Fruit fly (Drosophila melanogaster) whole organism, embryonic: Measurements from ENCODE around the gene CG31064.

Experiments
- Ada2b ChIP-seq: fragments of 200-800 bp; sonication (Bioruptor generic); IDR thresholded peaks from 2 replicates; pipeline ENCODE4 v1.3.6; 2022; ENCODE audit warnings: missing biosample characterization, missing genetic modification characterization
- Antp ChIP-seq: fragments of 200-800 bp; sonication (Bioruptor generic); optimal IDR thresholded peaks from 3 replicates; lab custom pipeline; 2016; ENCODE audit warnings: missing biosample characterization, missing genetic modification characterization
- Atf6 ChIP-seq: fragments of 200-800 bp; sonication (Bioruptor generic); IDR thresholded peaks from 2 replicates; pipeline ENCODE4 v1.3.6; 2022; ENCODE audit warnings: missing biosample characterization, missing genetic modification characterization
- CG10321 ChIP-seq: fragments of 200-800 bp; sonication (Bioruptor generic); IDR thresholded peaks from 2 replicates; pipeline ENCODE4 v1.3.6; 2022; ENCODE audit warnings: missing biosample characterization, missing genetic modification characterization
- CG10543 ChIP-seq: fragments of 200-800 bp; sonication (Bioruptor generic); optimal IDR thresholded peaks from 3 replicates; lab custom pipeline; 2017; ENCODE audit warnings: missing biosample characterization, mild to moderate bottlenecking, missing genetic modification characterization, moderate library complexity
- CG12236 ChIP-seq: fragments of 200-800 bp; sonication (Bioruptor generic); optimal IDR thresholded peaks from 2 replicates; lab custom pipeline; 2016; ENCODE audit warnings: missing biosample characterization, missing genetic modification characterization
- CG12942 ChIP-seq: fragments of 200-800 bp; sonication (Bioruptor generic); optimal IDR thresholded peaks from 3 replicates; lab custom pipeline; 2016; ENCODE audit warnings: missing biosample characterization, missing genetic modification characterization
- CG13123 ChIP-seq: fragments of 200-800 bp; sonication (Bioruptor generic); optimal IDR thresholded peaks from 2 replicates; lab custom pipeline; 2016; ENCODE audit warnings: missing biosample characterization, missing genetic modification characterization
- CG13424 ChIP-seq: fragments of 200-800 bp; sonication (Bioruptor generic); optimal IDR thresholded peaks from 2 replicates; lab custom pipeline; 2019; ENCODE audit warnings: missing biosample characterization, mild to moderate bottlenecking, missing genetic modification characterization, moderate library complexity
- CG15601 ChIP-seq: fragments of 200-800 bp; sonication (Bioruptor generic); optimal IDR thresholded peaks from 3 replicates; lab custom pipeline; 2019; ENCODE audit warnings: missing biosample characterization, mild to moderate bottlenecking, missing genetic modification characterization, moderate library complexity
- CG15696 ChIP-seq: fragments of 200-800 bp; sonication (Bioruptor generic); optimal IDR thresholded peaks from 2 replicates; lab custom pipeline; 2019; ENCODE audit warnings: missing biosample characterization, mild to moderate bottlenecking, missing genetic modification characterization, moderate library complexity
- CG17912 ChIP-seq: fragments of 200-800 bp; sonication (Bioruptor generic); optimal IDR thresholded peaks from 2 replicates; lab custom pipeline; 2018; ENCODE audit warnings: missing biosample characterization, mild to moderate bottlenecking, missing genetic modification characterization
- CG18262 ChIP-seq: fragments of 200-800 bp; optimal IDR thresholded peaks from 3 replicates; lab custom pipeline; 2019; ENCODE audit warnings: missing biosample characterization, mild to moderate bottlenecking, missing genetic modification characterization, moderate library complexity
- CG2875 ChIP-seq: fragments of 200-800 bp; sonication (Bioruptor generic); optimal IDR thresholded peaks from 2 replicates; lab custom pipeline; 2017; ENCODE audit warnings: missing biosample characterization, mild to moderate bottlenecking, missing genetic modification characterization, missing genetic modification reagents
- CG2889 ChIP-seq: fragments of 200-800 bp; sonication (Bioruptor generic); IDR thresholded peaks from 3 replicates; pipeline ENCODE4 v1.3.6; 2022; ENCODE audit warnings: missing biosample characterization, missing genetic modification characterization
- CG32772 ChIP-seq: fragments of 200-800 bp; sonication (Bioruptor generic); IDR thresholded peaks from 2 replicates; pipeline ENCODE4 v1.3.6; 2022; ENCODE audit warnings: missing biosample characterization, missing genetic modification characterization
- CG34376 ChIP-seq: fragments of 200-800 bp; sonication (Bioruptor generic); optimal IDR thresholded peaks from 2 replicates; lab custom pipeline; 2018; ENCODE audit warnings: missing biosample characterization, mild to moderate bottlenecking, missing genetic modification characterization
- CG5245 ChIP-seq: fragments of 200-800 bp; sonication (Bioruptor generic); optimal IDR thresholded peaks from 3 replicates; lab custom pipeline; 2016; ENCODE audit warnings: missing biosample characterization, missing genetic modification characterization
- CG7745 ChIP-seq: fragments of 200-800 bp; sonication (Bioruptor generic); optimal IDR thresholded peaks from 2 replicates; lab custom pipeline; 2018; ENCODE audit warnings: missing biosample characterization, mild to moderate bottlenecking, missing genetic modification characterization, moderate library complexity
- CG8388 ChIP-seq: fragments of 200-800 bp; sonication (Bioruptor generic); optimal IDR thresholded peaks from 2 replicates; lab custom pipeline; 2019; ENCODE audit warnings: missing biosample characterization, mild to moderate bottlenecking, missing genetic modification characterization, moderate library complexity
- CG9817 ChIP-seq: fragments of 200-800 bp; sonication (Bioruptor generic); optimal IDR thresholded peaks from 2 replicates; lab custom pipeline; 2018; ENCODE audit warnings: missing biosample characterization, mild to moderate bottlenecking, missing genetic modification characterization, moderate library complexity
- CTCF ChIP-seq: fragments of 200-800 bp; sonication (Bioruptor generic); optimal IDR thresholded peaks from 2 replicates; lab custom pipeline; 2017; ENCODE audit warnings: missing biosample characterization, mild to moderate bottlenecking, missing genetic modification characterization, moderate library complexity
- CkIIα-i1 ChIP-seq: fragments of 200-800 bp; sonication (Bioruptor generic); IDR thresholded peaks from 2 replicates; pipeline ENCODE4 v1.3.6; 2022; ENCODE audit warnings: missing biosample characterization, missing genetic modification characterization
- CrebB ChIP-seq: fragments of 200-800 bp; sonication (Bioruptor generic); optimal IDR thresholded peaks from 3 replicates; lab custom pipeline; 2018; ENCODE audit warnings: missing biosample characterization, mild to moderate bottlenecking, missing genetic modification characterization
- Fer2 ChIP-seq: fragments of 200-800 bp; sonication (Bioruptor generic); optimal IDR thresholded peaks from 2 replicates; lab custom pipeline; 2018; ENCODE audit warnings: missing biosample characterization, mild to moderate bottlenecking, missing genetic modification characterization, moderate library complexity
- GATAe ChIP-seq: fragments of 200-800 bp; sonication (Bioruptor generic); conservative IDR thresholded peaks from 2 replicates; pipeline ENCODE4 v1.3.6; 2022; ENCODE audit warnings: missing biosample characterization, missing genetic modification characterization
- H2.0 ChIP-seq: fragments of 200-800 bp; sonication (Bioruptor generic); IDR thresholded peaks from 2 replicates; pipeline ENCODE4 v1.3.6; 2022; ENCODE audit warnings: missing biosample characterization, missing genetic modification characterization
- HLH3B ChIP-seq: fragments of 200-800 bp; sonication (Bioruptor generic); IDR thresholded peaks from 2 replicates; pipeline ENCODE4 v1.3.6; 2022; ENCODE audit warnings: missing biosample characterization, missing genetic modification characterization
- HLHmδ ChIP-seq: fragments of 200-800 bp; sonication (Bioruptor generic); optimal IDR thresholded peaks from 2 replicates; lab custom pipeline; 2018; ENCODE audit warnings: missing biosample characterization, mild to moderate bottlenecking, missing genetic modification characterization, moderate library complexity
- Hand ChIP-seq: fragments of 200-800 bp; sonication (Bioruptor generic); optimal IDR thresholded peaks from 2 replicates; lab custom pipeline; 2017; ENCODE audit warnings: mild to moderate bottlenecking, missing biosample characterization, missing genetic modification reagents, missing genetic modification characterization
- HmgD ChIP-seq: fragments of 200-800 bp; sonication (Bioruptor generic); optimal IDR thresholded peaks from 3 replicates; lab custom pipeline; 2016; ENCODE audit warnings: missing biosample characterization, missing genetic modification characterization
- Hsf ChIP-seq: fragments of 200-800 bp; sonication (Bioruptor generic); optimal IDR thresholded peaks from 3 replicates; lab custom pipeline; 2016; ENCODE audit warnings: missing biosample characterization, missing genetic modification characterization
- Nf-YA ChIP-seq: fragments of 200-800 bp; sonication (Bioruptor generic); IDR thresholded peaks from 2 replicates; pipeline ENCODE4 v1.3.6; 2022; ENCODE audit warnings: missing biosample characterization, missing genetic modification characterization
- Pdp1 ChIP-seq, 2 experiments: fragments of 200-800 bp; sonication (Bioruptor generic); optimal IDR thresholded peaks; 3 replicates each; lab custom pipeline; 2016; ENCODE audit warnings: missing biosample characterization in 2 of 2, missing genetic modification characterization in 2 of 2, mild to moderate bottlenecking in 1 of 2, moderate library complexity in 1 of 2
- Sox100B ChIP-seq: fragments of 200-800 bp; sonication (Bioruptor generic); optimal IDR thresholded peaks from 3 replicates; lab custom pipeline; 2018; ENCODE audit warnings: missing biosample characterization, mild to moderate bottlenecking, missing genetic modification characterization
- ab ChIP-seq: fragments of 200-800 bp; sonication (Bioruptor generic); optimal IDR thresholded peaks from 2 replicates; lab custom pipeline; 2016; ENCODE audit warnings: missing biosample characterization, missing genetic modification characterization
- chif ChIP-seq, 2 experiments: fragments of 200-800 bp; sonication (Bioruptor generic); optimal IDR thresholded peaks; 3 replicates each; lab custom pipeline; 2016; ENCODE audit warnings: missing biosample characterization in 2 of 2, missing genetic modification characterization in 2 of 2
- crp ChIP-seq, 2 experiments: fragments of 200-800 bp; sonication (Bioruptor generic); optimal IDR thresholded peaks; 2 replicates in 1 of 2; 3 replicates in 1 of 2; lab custom pipeline; 2017; ENCODE audit warnings: missing biosample characterization in 2 of 2, missing genetic modification characterization in 2 of 2, mild to moderate bottlenecking in 1 of 2, moderate library complexity in 1 of 2
- en ChIP-seq: fragments of 200-800 bp; sonication (Bioruptor generic); optimal IDR thresholded peaks from 2 replicates; lab custom pipeline; 2016; ENCODE audit warnings: missing biosample characterization, missing genetic modification characterization
- fd3F ChIP-seq: fragments of 200-800 bp; sonication (Bioruptor generic); optimal IDR thresholded peaks from 2 replicates; lab custom pipeline; 2018; ENCODE audit warnings: missing biosample characterization, mild to moderate bottlenecking, missing genetic modification characterization, moderate library complexity
- fd64A ChIP-seq: fragments of 200-800 bp; sonication (Bioruptor generic); optimal IDR thresholded peaks from 3 replicates; lab custom pipeline; 2018; ENCODE audit warnings: missing biosample characterization, mild to moderate bottlenecking, missing genetic modification characterization
- gce ChIP-seq: fragments of 200-800 bp; sonication (Bioruptor generic); IDR thresholded peaks from 3 replicates; pipeline ENCODE4 v1.3.6; 2022; ENCODE audit warnings: missing biosample characterization, missing genetic modification characterization
- gcm2 ChIP-seq: fragments of 200-800 bp; sonication (Bioruptor generic); optimal IDR thresholded peaks from 2 replicates; lab custom pipeline; 2016; ENCODE audit warnings: missing biosample characterization, missing genetic modification characterization
- ken ChIP-seq: fragments of 200-800 bp; sonication (Bioruptor generic); IDR thresholded peaks from 3 replicates; pipeline ENCODE4 v1.3.6; 2022; ENCODE audit warnings: missing biosample characterization, missing genetic modification characterization
- mld ChIP-seq: fragments of 200-800 bp; sonication (Bioruptor generic); IDR thresholded peaks from 3 replicates; pipeline ENCODE4 v1.3.6; 2022; ENCODE audit warnings: missing biosample characterization, missing genetic modification characterization; ENCODE audit not compliant: partially characterized antibody
- nerfin-2 ChIP-seq: fragments of 200-800 bp; sonication (Bioruptor generic); IDR thresholded peaks from 2 replicates; pipeline ENCODE4 v1.3.6; 2022; ENCODE audit warnings: missing biosample characterization, missing genetic modification characterization; ENCODE audit not compliant: partially characterized antibody
- pan ChIP-seq, 4 experiments: fragments of >200 bp in 3 of 4; fragments of 200-800 bp in 1 of 4; sonication (Bioruptor generic) in 1 of 4; optimal IDR thresholded peaks in 3 of 4; IDR thresholded peaks in 1 of 4; 2 replicates each; pipeline versions ENCODE4 v1.3.6 to Lab custom; 2017 to 2022; ENCODE audit warnings: missing biosample characterization in 2 of 4, missing genetic modification characterization in 2 of 4, mixed read lengths in 1 of 4
- pnt ChIP-seq: fragments of 200-800 bp; sonication (Bioruptor generic); optimal IDR thresholded peaks from 3 replicates; lab custom pipeline; 2016; ENCODE audit warnings: missing biosample characterization, missing genetic modification characterization
- salm ChIP-seq: fragments of 200-800 bp; sonication (Bioruptor generic); optimal IDR thresholded peaks from 2 replicates; lab custom pipeline; 2018; ENCODE audit warnings: missing biosample characterization, mild to moderate bottlenecking, missing genetic modification characterization
- twi ChIP-seq: fragments of 200-800 bp; optimal IDR thresholded peaks from 2 replicates; lab custom pipeline; 2019; ENCODE audit warnings: missing biosample characterization, mild to moderate bottlenecking, missing genetic modification characterization, moderate library complexity
- zfh1 ChIP-seq: fragments of 200-800 bp; sonication (Bioruptor generic); IDR thresholded peaks from 3 replicates; pipeline ENCODE4 v1.3.6; 2022; ENCODE audit warnings: missing biosample characterization, missing genetic modification characterization

CG31064 gene

dm6 chr3R:27246264-27246663, 7.4 kb upstream of the CG31064 start (continued):
- TF ChIP-seq mld (GFP tag; lab: Robert Waterston, UW) (no peak), CG17912 (GFP tag; lab: Kevin White, UChicago) (no peak), Fer2 (tag; lab: Kevin White, UChicago) (peak; percentile 21), crp (GFP tag; optimal IDR thresholded peaks at IDR 0.05; lab: Kevin White, UChicago) (no peak), pnt (GFP tag; lab: Kevin White, UChicago) (no peak), CTCF (peak; percentile 19), chif (GFP tag; optimal IDR thresholded peaks at IDR 0.05; lab: Kevin White, UChicago) (peak in 1 of 2 experiments; percentile 14), CG10543 (peak; percentile 13), pan (optimal IDR thresholded peaks at IDR 0.05; lab: Kevin White, UChicago) (no peak), pan (GFP tag; optimal IDR thresholded peaks at IDR 0.05 in 1 of 2, IDR thresholded peaks at IDR 0.05 in 1 of 2) (peak in 1 of 2 experiments; percentile 81), CG2889 (GFP tag; lab: Robert Waterston, UW) (no peak), Nf-YA (no peak), CG15696 (peak; percentile 77), Atf6 (GFP tag; lab: Robert Waterston, UW) (peak; percentile 14; the same call in 1 of the 2 replicates), fd64A (GFP tag; lab: Kevin White, UChicago) (no peak), nerfin-2 (GFP tag; lab: Robert Waterston, UW) (no peak), CG15601 (tag; lab: Kevin White, UChicago) (peak; percentile 88), CG5245 (GFP tag; lab: Kevin White, UChicago) (peak; percentile 35), ab (no peak), HLH3B (GFP tag; lab: Robert Waterston, UW) (peak; percentile 69), CG13123 (GFP tag; lab: Kevin White, UChicago) (peak; percentile 41), CG2875 (GFP tag; lab: Kevin White, UChicago) (peak; percentile 59), CG32772 (peak; percentile 58; the same call in 1 of the 2 replicates), GATAe (no peak), CG7745 (tag; lab: Kevin White, UChicago) (no peak), fd3F (GFP tag; lab: Kevin White, UChicago) (peak; percentile 64), CG12942 (peak; percentile 46), Ada2b (GFP tag; lab: Robert Waterston, UW) (no peak), CG10321 (no peak), H2.0 (GFP tag; lab: Robert Waterston, UW) (peak; percentile 58), CG12236 (GFP tag; lab: Kevin White, UChicago) (no peak), CG8388 (peak; percentile 90), CkIIα-i1 (GFP tag; lab: Robert Waterston, UW) (no peak), salm (tag; lab: Kevin White, UChicago) (peak; percentile 82), en (GFP tag; lab: Kevin White, UChicago) (no peak), HLHmδ (GFP tag; lab: Kevin White, UChicago) (no peak), ken (GFP tag; lab: Robert Waterston, UW) (no peak), Pdp1 (GFP tag; optimal IDR thresholded peaks at IDR 0.05; lab: Kevin White, UChicago) (peak in 1 of 2 experiments; percentile 32), zfh1 (GFP tag; lab: Robert Waterston, UW) (peak; percentile 46; the same call in 1 of the 3 replicates), twi (tag; lab: Kevin White, UChicago) (peak; percentile 78), CG18262 (tag; lab: Kevin White, UChicago) (peak; percentile 95), CG13424 (tag; lab: Kevin White, UChicago) (peak; percentile 93), HmgD (no peak), Sox100B (GFP tag; lab: Kevin White, UChicago) (peak; percentile 90), gcm2 (GFP tag; lab: Kevin White, UChicago) (no peak), Hand (GFP tag; lab: Kevin White, UChicago) (peak; percentile 67), CG34376 (GFP tag; lab: Kevin White, UChicago) (no peak), CG9817 (tag; lab: Kevin White, UChicago) (peak; percentile 48), Hsf (GFP tag; lab: Kevin White, UChicago) (peak; percentile 43), Antp (no peak), gce (GFP tag; lab: Robert Waterston, UW) (peak; percentile 33; the same call in 1 of the 3 replicates), CrebB (tag; lab: Kevin White, UChicago) (peak; percentile 68)
